Fruit fly (Drosophila melanogaster): Measurements from ENCODE around the gene Adk1.

DNA sequence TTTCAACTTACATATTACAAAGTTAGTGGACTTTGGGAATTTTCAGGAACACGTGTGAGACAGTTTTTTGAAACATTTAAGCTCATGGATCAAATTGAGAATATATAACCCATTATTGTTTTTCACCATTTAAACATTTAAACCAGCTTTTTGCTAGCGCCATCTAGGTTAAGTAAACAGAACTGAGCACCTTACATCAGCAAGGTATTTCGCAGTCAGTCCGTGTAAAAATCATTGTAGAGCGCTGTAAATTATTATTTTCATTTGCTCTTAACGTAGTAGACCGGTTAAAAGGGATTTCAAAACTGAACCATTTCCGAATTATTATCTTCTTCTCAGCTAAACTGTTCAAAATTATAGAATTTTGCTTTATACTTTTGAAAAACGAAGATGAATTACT, 24.4 kb downstream of the Adk1 start, which contains the start of gene Rsbp15:
- TF ChIP-seq grn (GFP tag; optimal IDR thresholded peaks at IDR 0.05) (no peak), CG16863 (GFP tag; optimal IDR thresholded peaks at IDR 0.05) (no peak), CG10979 (tag; optimal IDR thresholded peaks at IDR 0.05) (no peak), Dip2 (GFP tag; IDR thresholded peaks at IDR 0.05) (peak; percentile 97), run (tag; optimal IDR thresholded peaks at IDR 0.05) (no peak), Xrp1 (GFP tag; IDR thresholded peaks at IDR 0.05) (no peak), CG13123 (GFP tag; optimal IDR thresholded peaks at IDR 0.05) (no peak), CG10654 (GFP tag; optimal IDR thresholded peaks at IDR 0.05) (no peak), psq (GFP tag; optimal IDR thresholded peaks at IDR 0.05) (no peak), Dll (GFP tag; IDR thresholded peaks at IDR 0.05; ENCODE audit: partially characterized antibody) (no peak)

Data from whole organism, embryonic.